Fruit fly (Drosophila melanogaster) whole organism, embryonic: ENCODE data around the gene Ndfip.
A peak's percentile ranks its signal among the peaks of the same experiment; 100 is the strongest.

Source experiments
- B-H1 ChIP-seq: fragments of 200-800 bp; sonication (Bioruptor generic); IDR thresholded peaks from 3 replicates; pipeline ENCODE4 v1.3.6; 2022; ENCODE audit warnings: missing biosample characterization, missing genetic modification characterization
- Bdp1 ChIP-seq: fragments of 200-800 bp; sonication (Bioruptor generic); optimal IDR thresholded peaks from 3 replicates; lab custom pipeline; 2016; ENCODE audit warnings: missing biosample characterization, missing genetic modification characterization
- CG10267 ChIP-seq: fragments of 200-800 bp; sonication (Bioruptor generic); optimal IDR thresholded peaks from 2 replicates; lab custom pipeline; 2018; ENCODE audit warnings: missing biosample characterization, mild to moderate bottlenecking, missing genetic modification characterization, moderate library complexity
- CG10366 ChIP-seq: fragments of 200-800 bp; sonication (Bioruptor generic); IDR thresholded peaks from 2 replicates; pipeline ENCODE4 v1.3.6; 2022; ENCODE audit warnings: missing biosample characterization, missing genetic modification characterization
- CG10979 ChIP-seq: fragments of 200-800 bp; sonication (Bioruptor generic); optimal IDR thresholded peaks from 2 replicates; lab custom pipeline; 2018; ENCODE audit warnings: missing biosample characterization, mild to moderate bottlenecking, missing genetic modification characterization, moderate library complexity
- CG12104 ChIP-seq: fragments of 200-800 bp; sonication (Bioruptor generic); optimal IDR thresholded peaks from 3 replicates; lab custom pipeline; 2016; ENCODE audit warnings: missing biosample characterization, missing genetic modification characterization
- CG12391 ChIP-seq: fragments of 200-800 bp; sonication (Bioruptor generic); optimal IDR thresholded peaks from 3 replicates; lab custom pipeline; 2018; ENCODE audit warnings: missing biosample characterization, mild to moderate bottlenecking, missing genetic modification characterization, moderate library complexity
- CG17912 ChIP-seq: fragments of 200-800 bp; sonication (Bioruptor generic); optimal IDR thresholded peaks from 2 replicates; lab custom pipeline; 2018; ENCODE audit warnings: missing biosample characterization, mild to moderate bottlenecking, missing genetic modification characterization
- CG18011 ChIP-seq: fragments of 200-800 bp; sonication (Bioruptor generic); optimal IDR thresholded peaks from 2 replicates; lab custom pipeline; 2017; ENCODE audit warnings: missing biosample characterization, missing genetic modification characterization, mild to moderate bottlenecking, moderate library complexity, missing genotype
- CG18764 ChIP-seq: fragments of 200-800 bp; sonication (Bioruptor generic); optimal IDR thresholded peaks from 3 replicates; lab custom pipeline; 2016; ENCODE audit warnings: missing biosample characterization, missing genetic modification characterization
- CG2875 ChIP-seq: fragments of 200-800 bp; sonication (Bioruptor generic); optimal IDR thresholded peaks from 2 replicates; lab custom pipeline; 2017; ENCODE audit warnings: missing biosample characterization, mild to moderate bottlenecking, missing genetic modification characterization, missing genetic modification reagents
- CG34376 ChIP-seq: fragments of 200-800 bp; sonication (Bioruptor generic); optimal IDR thresholded peaks from 2 replicates; lab custom pipeline; 2018; ENCODE audit warnings: missing biosample characterization, mild to moderate bottlenecking, missing genetic modification characterization
- CG42726 ChIP-seq: fragments of 200-800 bp; sonication (Bioruptor generic); IDR thresholded peaks from 2 replicates; pipeline ENCODE4 v1.3.6; 2022; ENCODE audit warnings: missing biosample characterization, missing genetic modification characterization; ENCODE audit not compliant: partially characterized antibody
- CG4328 ChIP-seq: fragments of 200-800 bp; sonication (Bioruptor generic); optimal IDR thresholded peaks from 3 replicates; lab custom pipeline; 2017; ENCODE audit warnings: missing biosample characterization, missing genetic modification reagents, missing genetic modification characterization
- CG4707 ChIP-seq: fragments of 200-800 bp; sonication (Bioruptor generic); optimal IDR thresholded peaks from 2 replicates; lab custom pipeline; 2018; ENCODE audit warnings: missing biosample characterization, mild to moderate bottlenecking, missing genetic modification characterization, moderate library complexity
- CG4854 ChIP-seq: fragments of 200-800 bp; sonication (Bioruptor generic); optimal IDR thresholded peaks from 2 replicates; lab custom pipeline; 2016; ENCODE audit warnings: missing biosample characterization, missing genetic modification characterization, inconsistent platforms
- CG6272 ChIP-seq: fragments of 200-800 bp; sonication (Bioruptor generic); IDR thresholded peaks from 2 replicates; pipeline ENCODE4 v1.3.6; 2022; ENCODE audit warnings: missing biosample characterization, missing genetic modification characterization
- CG7372 ChIP-seq: fragments of 200-800 bp; sonication (Bioruptor generic); IDR thresholded peaks from 2 replicates; pipeline ENCODE4 v1.3.6; 2022; ENCODE audit warnings: missing biosample characterization, missing genetic modification characterization
- CG7745 ChIP-seq: fragments of 200-800 bp; sonication (Bioruptor generic); optimal IDR thresholded peaks from 2 replicates; lab custom pipeline; 2018; ENCODE audit warnings: missing biosample characterization, mild to moderate bottlenecking, missing genetic modification characterization, moderate library complexity
- CG9215 ChIP-seq: fragments of 200-800 bp; sonication (Bioruptor generic); IDR thresholded peaks from 2 replicates; pipeline ENCODE4 v1.3.6; 2022; ENCODE audit warnings: missing biosample characterization, missing genetic modification characterization
- D ChIP-seq, 2 experiments: fragments of 200-800 bp in 1 of 2; fragments of >200 bp in 1 of 2; sonication (Bioruptor generic) in 1 of 2; optimal IDR thresholded peaks; 2 replicates in 1 of 2; 3 replicates in 1 of 2; lab custom pipeline; 2017; ENCODE audit warnings: mild to moderate bottlenecking in 1 of 2, missing biosample characterization in 1 of 2, missing genetic modification characterization in 1 of 2, missing genetic modification reagents in 1 of 2
- Dek ChIP-seq: fragments of 200-800 bp; sonication (Bioruptor generic); optimal IDR thresholded peaks from 3 replicates; lab custom pipeline; 2019; ENCODE audit warnings: missing biosample characterization, mild to moderate bottlenecking, missing genetic modification characterization, moderate library complexity
- Lim3 ChIP-seq: fragments of 200-800 bp; sonication (Bioruptor generic); IDR thresholded peaks from 2 replicates; pipeline ENCODE4 v1.3.6; 2022; ENCODE audit warnings: missing biosample characterization, missing genetic modification characterization
- NC2β ChIP-seq: fragments of 200-800 bp; sonication (Bioruptor generic); optimal IDR thresholded peaks from 2 replicates; lab custom pipeline; 2016; ENCODE audit warnings: missing biosample characterization, missing genetic modification characterization
- Nf-YA ChIP-seq: fragments of 200-800 bp; sonication (Bioruptor generic); IDR thresholded peaks from 2 replicates; pipeline ENCODE4 v1.3.6; 2022; ENCODE audit warnings: missing biosample characterization, missing genetic modification characterization
- Nf-YB ChIP-seq: fragments of 200-800 bp; sonication (Bioruptor generic); optimal IDR thresholded peaks from 3 replicates; lab custom pipeline; 2019; ENCODE audit warnings: missing biosample characterization, mild to moderate bottlenecking, missing genetic modification characterization, moderate library complexity
- Opbp ChIP-seq: fragments of 200-800 bp; sonication (Bioruptor generic); IDR thresholded peaks from 3 replicates; pipeline ENCODE4 v1.3.6; 2022; ENCODE audit warnings: missing biosample characterization, missing genetic modification characterization; ENCODE audit not compliant: partially characterized antibody
- Poxn ChIP-seq: fragments of 200-800 bp; sonication (Bioruptor generic); IDR thresholded peaks from 2 replicates; pipeline ENCODE4 v1.3.6; 2022; ENCODE audit warnings: missing biosample characterization, missing genetic modification characterization
- Stat92E ChIP-seq, 3 experiments: fragments of >200 bp in 2 of 3; fragments of 200-800 bp in 1 of 3; sonication (Bioruptor generic) in 1 of 3; optimal IDR thresholded peaks; 2 replicates each; lab custom pipeline; 2017 to 2019; ENCODE audit warnings: missing biosample characterization in 3 of 3, missing genetic modification characterization in 3 of 3, mild to moderate bottlenecking in 1 of 3, moderate library complexity in 1 of 3
- TFAM ChIP-seq: fragments of 200-800 bp; sonication (Bioruptor generic); optimal IDR thresholded peaks from 2 replicates; lab custom pipeline; 2017; ENCODE audit warnings: missing biosample characterization, missing genetic modification characterization, inconsistent platforms
- Xbp1 ChIP-seq: fragments of 200-800 bp; sonication (Bioruptor generic); optimal IDR thresholded peaks from 3 replicates; lab custom pipeline; 2016; ENCODE audit warnings: missing biosample characterization, mild to moderate bottlenecking, missing genetic modification characterization
- ara ChIP-seq: fragments of 200-800 bp; sonication (Bioruptor generic); IDR thresholded peaks from 2 replicates; pipeline ENCODE4 v1.3.6; 2022; ENCODE audit warnings: missing biosample characterization, missing genetic modification characterization
- az2 ChIP-seq: fragments of 200-800 bp; sonication (Bioruptor generic); optimal IDR thresholded peaks from 3 replicates; lab custom pipeline; 2016; ENCODE audit warnings: missing biosample characterization, missing genetic modification characterization
- bcd ChIP-seq: fragments of 200-800 bp; sonication (Bioruptor generic); optimal IDR thresholded peaks from 2 replicates; lab custom pipeline; 2017; ENCODE audit warnings: missing biosample characterization, mild to moderate bottlenecking, missing genetic modification characterization
- danr ChIP-seq: fragments of 200-800 bp; sonication (Bioruptor generic); IDR thresholded peaks from 2 replicates; pipeline ENCODE4 v1.3.6; 2022; ENCODE audit warnings: missing biosample characterization, missing genetic modification characterization
- lab ChIP-seq: fragments of 200-800 bp; sonication (Bioruptor generic); optimal IDR thresholded peaks from 3 replicates; lab custom pipeline; 2017; ENCODE audit warnings: missing biosample characterization, missing genetic modification characterization, mild to moderate bottlenecking, moderate library complexity, missing genetic modification reagents
- lbe ChIP-seq: fragments of 200-800 bp; sonication (Bioruptor generic); optimal IDR thresholded peaks from 2 replicates; lab custom pipeline; 2016; ENCODE audit warnings: missing biosample characterization, mild to moderate bottlenecking, missing genetic modification characterization
- maf-S ChIP-seq: fragments of 200-800 bp; sonication (Bioruptor generic); optimal IDR thresholded peaks from 2 replicates; lab custom pipeline; 2016; ENCODE audit warnings: missing biosample characterization, missing genetic modification characterization
- pho ChIP-seq: fragments of 200-800 bp; sonication (Bioruptor generic); optimal IDR thresholded peaks from 2 replicates; lab custom pipeline; 2016; ENCODE audit warnings: missing biosample characterization, missing genetic modification characterization
- pita ChIP-seq: fragments of 200-800 bp; sonication (Bioruptor generic); optimal IDR thresholded peaks from 2 replicates; lab custom pipeline; 2017; ENCODE audit warnings: missing biosample characterization, mild to moderate bottlenecking, missing genetic modification characterization
- pros ChIP-seq: fragments of 200-800 bp; sonication (Bioruptor generic); optimal IDR thresholded peaks from 3 replicates; lab custom pipeline; 2019; ENCODE audit warnings: missing biosample characterization, mild to moderate bottlenecking, missing genetic modification characterization, moderate library complexity
- scrt ChIP-seq: fragments of 200-800 bp; sonication (Bioruptor generic); optimal IDR thresholded peaks from 2 replicates; lab custom pipeline; 2018; ENCODE audit warnings: missing biosample characterization, mild to moderate bottlenecking, missing genetic modification characterization, moderate library complexity
- sob ChIP-seq: fragments of 200-800 bp; sonication (Bioruptor generic); IDR thresholded peaks from 2 replicates; pipeline ENCODE4 v1.3.6; 2022; ENCODE audit warnings: missing biosample characterization, missing genetic modification characterization
- twi ChIP-seq: fragments of 200-800 bp; optimal IDR thresholded peaks from 2 replicates; lab custom pipeline; 2019; ENCODE audit warnings: missing biosample characterization, mild to moderate bottlenecking, missing genetic modification characterization, moderate library complexity
- z ChIP-seq: fragments of 200-800 bp; sonication (Bioruptor generic); IDR thresholded peaks from 3 replicates; pipeline ENCODE4 v1.3.6; 2022; ENCODE audit warnings: missing biosample characterization, missing genetic modification characterization
- zen ChIP-seq: fragments of 200-800 bp; sonication (Bioruptor generic); optimal IDR thresholded peaks from 3 replicates; lab custom pipeline; 2018; ENCODE audit warnings: missing biosample characterization, mild to moderate bottlenecking, missing genetic modification characterization, moderate library complexity
- zf30C ChIP-seq: fragments of 200-800 bp; sonication (Bioruptor generic); optimal IDR thresholded peaks from 3 replicates; lab custom pipeline; 2018; ENCODE audit warnings: missing biosample characterization, mild to moderate bottlenecking, missing genetic modification characterization

Ndfip gene

DNA sequence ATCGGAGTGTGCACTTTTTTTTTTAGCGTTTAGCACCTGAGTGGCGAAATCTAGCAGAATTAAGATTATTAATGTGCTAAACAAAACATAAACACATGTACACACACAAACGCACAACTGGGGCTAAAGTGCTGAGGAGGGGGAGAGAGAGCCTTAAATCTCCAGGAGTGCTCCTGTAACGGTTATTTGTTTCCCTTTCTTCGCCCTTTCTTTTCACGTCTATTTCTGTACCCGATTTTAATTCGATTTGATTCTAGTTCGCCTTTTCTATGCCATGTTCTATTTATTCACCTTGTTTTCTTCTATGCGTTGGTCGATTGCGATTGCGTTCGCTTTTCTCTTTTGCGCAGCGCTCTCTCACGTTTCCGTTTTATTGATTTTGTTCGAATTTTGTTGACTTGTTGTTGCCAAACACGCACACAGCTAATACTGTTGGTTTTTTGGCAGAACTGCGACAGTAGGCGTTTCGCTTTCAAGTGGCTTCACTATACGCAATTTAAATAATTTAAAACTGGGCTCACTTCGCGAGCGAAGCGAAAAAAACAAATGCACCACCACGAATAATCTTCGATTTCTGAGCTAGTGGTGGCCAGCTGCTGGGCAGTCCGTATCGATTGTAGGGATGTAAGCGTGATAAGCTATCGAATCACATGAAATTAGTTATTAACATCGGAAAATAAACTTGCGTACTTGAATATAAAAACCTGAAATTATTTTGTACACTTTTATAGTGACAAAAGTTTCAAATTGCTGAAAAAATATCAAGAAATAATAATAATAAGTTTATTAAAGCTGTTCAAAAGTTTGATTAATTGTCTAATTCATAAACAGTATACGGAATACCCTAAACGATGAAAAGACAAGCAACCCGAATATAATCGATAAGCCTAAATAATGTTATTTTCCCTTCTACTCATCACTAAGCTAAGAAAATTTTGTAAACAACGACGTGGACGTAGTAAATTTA lies at the start of gene Ndfip, which contains the start of the genes Krn and CG7484:
Ndfip (minus strand) TSS at position 580 of the 967 bp plus-strand sequence.
Krn (minus strand) TSS at position 580 of the 967 bp plus-strand sequence.
CG7484 (plus strand) TSS at position 917 of the 967 bp plus-strand sequence.
- TF ChIP-seq CG9215 (GFP tag; lab: Robert Waterston, UW) (peak; percentile 91), Bdp1 (GFP tag; lab: Kevin White, UChicago) (peak; percentile 51), CG10366 (GFP tag; lab: Robert Waterston, UW) (peak; percentile 80), maf-S (peak; percentile 62), Lim3 (GFP tag; lab: Robert Waterston, UW) (no peak), CG4707 (no peak), D (optimal IDR thresholded peaks at IDR 0.05; lab: Kevin White, UChicago) (no peak), D (GFP tag; optimal IDR thresholded peaks at IDR 0.05; lab: Kevin White, UChicago) (peak; percentile 65), pita (GFP tag; lab: Kevin White, UChicago) (no peak), lbe (peak; percentile 80), CG7745 (tag; lab: Kevin White, UChicago) (peak; percentile 27), B-H1 (GFP tag; lab: Robert Waterston, UW) (peak; percentile 68), CG17912 (GFP tag; lab: Kevin White, UChicago) (peak; percentile 49), CG4328 (GFP tag; lab: Kevin White, UChicago) (peak; percentile 87), NC2β (GFP tag; lab: Kevin White, UChicago) (peak; percentile 32), pros (GFP tag; lab: Kevin White, UChicago) (no peak), Opbp (GFP tag; lab: Robert Waterston, UW) (peak; percentile 94; the same call in 2 of the 3 replicates), zen (tag; lab: Kevin White, UChicago) (peak; percentile 91), CG7372 (GFP tag; lab: Robert Waterston, UW) (peak; percentile 87), CG10267 (tag; lab: Kevin White, UChicago) (peak; percentile 88), CG18011 (GFP tag; lab: Kevin White, UChicago) (peak; percentile 53), scrt (peak; percentile 39), zf30C (no peak), CG12104 (GFP tag; lab: Kevin White, UChicago) (peak; percentile 90), z (GFP tag; lab: Robert Waterston, UW) (no peak), twi (tag; lab: Kevin White, UChicago) (peak; percentile 87), pho (GFP tag; lab: Kevin White, UChicago) (peak; percentile 82), CG2875 (GFP tag; lab: Kevin White, UChicago) (peak; percentile 9), CG10979 (peak; percentile 84), Nf-YB (GFP tag; lab: Kevin White, UChicago) (peak; percentile 72), Dek (tag; lab: Kevin White, UChicago) (peak; percentile 87), az2 (GFP tag; lab: Kevin White, UChicago) (peak; percentile 85), bcd (GFP tag; lab: Kevin White, UChicago) (peak; percentile 87), Nf-YA (GFP tag; lab: Robert Waterston, UW) (no peak), Xbp1 (peak; percentile 92), CG12391 (tag; lab: Kevin White, UChicago) (peak; percentile 96), CG4854 (GFP tag; lab: Kevin White, UChicago) (peak; percentile 52), sob (GFP tag; lab: Robert Waterston, UW) (peak; percentile 91), lab (GFP tag; lab: Kevin White, UChicago) (peak; percentile 92), Stat92E (GFP tag; optimal IDR thresholded peaks at IDR 0.05; lab: Kevin White, UChicago) (peak in 1 of 3 experiments; percentile 36), danr (GFP tag; lab: Robert Waterston, UW) (peak; percentile 69), CG42726 (GFP tag; lab: Robert Waterston, UW) (peak; percentile 90), CG18764 (GFP tag; lab: Kevin White, UChicago) (peak; percentile 76), ara (GFP tag; lab: Robert Waterston, UW) (peak; percentile 73), CG34376 (peak; percentile 76), TFAM (no peak), CG6272 (GFP tag; lab: Robert Waterston, UW) (peak; percentile 92), Poxn (GFP tag; lab: Robert Waterston, UW) (peak; percentile 67; the same call in 1 of the 2 replicates)
